In the genomic region with DNA sequence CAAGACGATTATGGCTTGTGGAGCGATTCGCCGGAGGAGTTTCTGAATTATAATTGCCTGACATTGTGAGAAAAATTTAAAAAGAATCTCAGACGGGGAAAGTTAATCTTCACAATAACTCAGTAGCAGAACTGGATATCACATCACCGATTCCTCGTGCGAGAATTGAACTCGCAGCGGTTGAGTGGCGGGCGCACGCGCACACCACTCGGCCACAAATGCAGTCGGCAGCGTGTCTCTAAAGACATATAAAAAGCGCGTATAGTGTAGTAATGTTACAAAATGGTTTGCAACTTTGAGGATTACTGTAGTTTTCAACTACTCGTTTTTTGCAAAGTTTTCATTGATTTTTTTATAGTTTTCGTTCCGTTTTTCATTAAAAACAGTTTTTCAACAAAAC, we compare ENCODE assay signal across 2 worm cellular contexts.
TF ChIP-seq lines count a peak whose summit lies in the region.

No protein-coding gene starts in this region.

TF ChIP-seq in whole organism, L4 larva, 104 proteins besides CTCF, POLR2A, EP300 and RAD21 (continued from another document):
- TF ChIP-seq nhr-42 (GFP tag; IDR thresholded peaks at IDR 0.05; lab: Robert Waterston, UW): peak; percentile 84
- TF ChIP-seq zfp-2 (tag; optimal IDR thresholded peaks at IDR 0.05; lab: Kevin White, UChicago): peak; percentile 70
- TF ChIP-seq lin-29 (GFP tag; IDR thresholded peaks at IDR 0.05; lab: Robert Waterston, UW): peak; percentile 84
- TF ChIP-seq dmd-6 (GFP tag; IDR thresholded peaks at IDR 0.05; lab: Robert Waterston, UW): peak; percentile 72
- TF ChIP-seq lir-3 (tag; optimal IDR thresholded peaks at IDR 0.05; lab: Kevin White, UChicago): peak; percentile 87
- TF ChIP-seq ama-1 (optimal IDR thresholded peaks at IDR 0.05; lab: Kevin White, UChicago): no peak
- peak; percentile 82 to 97; a peak in 3 of 4 replicates for TF ChIP-seq madf-5 (GFP tag; IDR thresholded peaks at IDR 0.05; lab: Robert Waterston, UW)
- no peak for TF ChIP-seq egl-27 (tag; optimal IDR thresholded peaks at IDR 0.05; lab: Kevin White, UChicago)
- peak; percentile 95 for TF ChIP-seq ctbp-1 (GFP tag; IDR thresholded peaks at IDR 0.05; lab: Robert Waterston, UW)
- peak; percentile 98 for TF ChIP-seq vab-7 (GFP tag; IDR thresholded peaks at IDR 0.05; lab: Robert Waterston, UW)
- TF ChIP-seq daf-16 (GFP tag; optimal IDR thresholded peaks at IDR 0.05; lab: Kevin White, UChicago): peak; percentile 61 to 91
- peak; percentile 68 for TF ChIP-seq daf-16 (tag; optimal IDR thresholded peaks at IDR 0.05; lab: Kevin White, UChicago)
- peak; percentile 73 for TF ChIP-seq hlh-11 (tag; optimal IDR thresholded peaks at IDR 0.05; lab: Kevin White, UChicago)
- no peak for TF ChIP-seq ceh-28 (tag; optimal IDR thresholded peaks at IDR 0.05; lab: Kevin White, UChicago)
- TF ChIP-seq mxl-2 (GFP tag; conservative IDR thresholded peaks at IDR 0.05; lab: Robert Waterston, UW): peak; percentile 75
- peak; percentile 56; the same call in 1 of the 2 replicates for TF ChIP-seq set-16 (GFP tag; IDR thresholded peaks at IDR 0.05; lab: Robert Waterston, UW)
- peak; percentile 44 for TF ChIP-seq nhr-25 (tag; optimal IDR thresholded peaks at IDR 0.05; lab: Kevin White, UChicago; ENCODE audit: borderline replicate concordance, insufficient read depth)
- TF ChIP-seq F26F4.8 (GFP tag; conservative IDR thresholded peaks at IDR 0.05; lab: Robert Waterston, UW): peak; percentile 99
- TF ChIP-seq mdt-29 (GFP tag; IDR thresholded peaks at IDR 0.05; lab: Robert Waterston, UW): peak; percentile 87
- no peak for TF ChIP-seq ceh-62 (tag; optimal IDR thresholded peaks at IDR 0.05; lab: Kevin White, UChicago)
- peak; percentile 87 for TF ChIP-seq spr-3 (GFP tag; optimal IDR thresholded peaks at IDR 0.05; lab: Kevin White, UChicago)
- TF ChIP-seq mep-1 (tag; optimal IDR thresholded peaks at IDR 0.05; lab: Kevin White, UChicago): no peak
- peak; percentile 91 for TF ChIP-seq zip-11 (GFP tag; IDR thresholded peaks at IDR 0.05; lab: Robert Waterston, UW)
- TF ChIP-seq nhr-10 (tag; optimal IDR thresholded peaks at IDR 0.05; lab: Kevin White, UChicago): no peak
- TF ChIP-seq mes-2 (tag; optimal IDR thresholded peaks at IDR 0.05; lab: Kevin White, UChicago; ENCODE audit: poor library complexity, severe bottlenecking): peak; percentile 88
- peak; percentile 8 for TF ChIP-seq jun-1 (tag; optimal IDR thresholded peaks at IDR 0.05; lab: Kevin White, UChicago)
- peak; percentile 99 for TF ChIP-seq egl-43 (GFP tag; IDR thresholded peaks at IDR 0.05; lab: Robert Waterston, UW)
- TF ChIP-seq tag-97 (GFP tag; IDR thresholded peaks at IDR 0.05; lab: Robert Waterston, UW): no peak
- peak; percentile 97 for TF ChIP-seq daf-19 (GFP tag; conservative IDR thresholded peaks at IDR 0.05; lab: Robert Waterston, UW)
- peak; percentile 15 for TF ChIP-seq R02D3.7 (tag; optimal IDR thresholded peaks at IDR 0.05; lab: Kevin White, UChicago)
- TF ChIP-seq nhr-48 (tag; optimal IDR thresholded peaks at IDR 0.05; lab: Kevin White, UChicago): peak; percentile 76
- peak; percentile 96 for TF ChIP-seq pha-4 (GFP tag; IDR thresholded peaks at IDR 0.05; lab: Robert Waterston, UW)
- no peak for TF ChIP-seq pha-4 (tag; optimal IDR thresholded peaks at IDR 0.05; lab: Kevin White, UChicago)
- peak; percentile 96 for TF ChIP-seq F44E2.7 (GFP tag; IDR thresholded peaks at IDR 0.05; lab: Robert Waterston, UW)
- peak; percentile 34 to 86 for TF ChIP-seq mdl-1 (tag; optimal IDR thresholded peaks at IDR 0.05; lab: Kevin White, UChicago)
- TF ChIP-seq mxl-3 (GFP tag; optimal IDR thresholded peaks at IDR 0.05; lab: Kevin White, UChicago): peak; percentile 88
- peak; percentile 87 for TF ChIP-seq Y75B8A.6 (GFP tag; IDR thresholded peaks at IDR 0.05; lab: Robert Waterston, UW)
- peak; percentile 92 for TF ChIP-seq lin-1 (GFP tag; IDR thresholded peaks at IDR 0.05; lab: Robert Waterston, UW)
- TF ChIP-seq Y5F2A.4 (GFP tag; optimal IDR thresholded peaks at IDR 0.05; lab: Kevin White, UChicago): peak; percentile 95
- no peak for TF ChIP-seq fos-1 (tag; optimal IDR thresholded peaks at IDR 0.05; lab: Kevin White, UChicago)
- peak; percentile 78 for TF ChIP-seq dve-1 (tag; optimal IDR thresholded peaks at IDR 0.05; lab: Kevin White, UChicago; ENCODE audit: insufficient read depth)
- TF ChIP-seq ceh-82 (tag; optimal IDR thresholded peaks at IDR 0.05; lab: Kevin White, UChicago): no peak
- TF ChIP-seq aly-2 (tag; optimal IDR thresholded peaks at IDR 0.05; lab: Kevin White, UChicago): no peak
- peak; percentile 97 for TF ChIP-seq Y105C5A.15 (GFP tag; IDR thresholded peaks at IDR 0.05; lab: Robert Waterston, UW)
- TF ChIP-seq ceh-44 (GFP tag; IDR thresholded peaks at IDR 0.05; lab: Robert Waterston, UW): peak; percentile 92; the same call in 1 of the 2 replicates
- 0 out of 2 replicates have a peak, but pooled peaks have one; percentile 48 for TF ChIP-seq zfp-3 (GFP tag; conservative IDR thresholded peaks at IDR 0.05; lab: Robert Waterston, UW)
- no peak for TF ChIP-seq nhr-76 (tag; optimal IDR thresholded peaks at IDR 0.05; lab: Kevin White, UChicago)

TF ChIP-seq in whole organism, late embryonic, 69 proteins besides CTCF, POLR2A, EP300 and RAD21 (continued from another document):
- peak; percentile 97 for TF ChIP-seq sox-4 (tag; optimal IDR thresholded peaks at IDR 0.05; lab: Kevin White, UChicago)
- peak; percentile 95 for TF ChIP-seq ceh-45 (GFP tag; IDR thresholded peaks at IDR 0.05; lab: Robert Waterston, UW)
- TF ChIP-seq ttx-3 (tag; optimal IDR thresholded peaks at IDR 0.05; lab: Kevin White, UChicago): peak; percentile 96
- TF ChIP-seq mec-3 (tag; optimal IDR thresholded peaks at IDR 0.05; lab: Kevin White, UChicago; ENCODE audit: borderline replicate concordance): peak; percentile 87
- peak; percentile 93 for TF ChIP-seq unc-86 (tag; optimal IDR thresholded peaks at IDR 0.05; lab: Kevin White, UChicago)
- TF ChIP-seq hlh-6 (tag; optimal IDR thresholded peaks at IDR 0.05; lab: Kevin White, UChicago): peak; percentile 96
- peak; percentile 86 for TF ChIP-seq sdc-2 (tag; optimal IDR thresholded peaks at IDR 0.05; lab: Kevin White, UChicago)
